Worm (Caenorhabditis elegans): Measurements from ENCODE around the gene F38A5.22.
A peak's percentile ranks its signal among the peaks of the same experiment; 100 is the strongest.

Gene F38A5.22

ce11 chrIV:6556624-6557368 lies 38.9 kb downstream of the F38A5.22 start, which contains the start of gene try-3 (continued):
- TF ChIP-seq lsy-2 (tag; optimal IDR thresholded peaks at IDR 0.05) (peak; percentile 44 to 70), nhr-12 (tag; optimal IDR thresholded peaks at IDR 0.05) (no peak), lin-11 (tag; optimal IDR thresholded peaks at IDR 0.05) (peak; percentile 56), nhr-11 (tag; optimal IDR thresholded peaks at IDR 0.05) (no peak), egl-27 (tag; optimal IDR thresholded peaks at IDR 0.05) (peak; percentile 21), Y55F3AM.14 (GFP tag; optimal IDR thresholded peaks at IDR 0.05) (peak; percentile 24), F13H6.1 (tag; optimal IDR thresholded peaks at IDR 0.05) (peak; percentile 61), ztf-4 (tag; optimal IDR thresholded peaks at IDR 0.05) (peak; percentile 34), sma-9 (GFP tag; optimal IDR thresholded peaks at IDR 0.05) (peak; percentile 70), sma-9 (tag; optimal IDR thresholded peaks at IDR 0.05) (no peak), ama-1 (optimal IDR thresholded peaks at IDR 0.05) (no peak), unc-55 (GFP tag; optimal IDR thresholded peaks at IDR 0.05) (peak; percentile 69), dmd-4 (tag; optimal IDR thresholded peaks at IDR 0.05) (no peak)

ce11 chrIV:6555388-6556330 lies 40.1 kb downstream of the F38A5.22 start, which contains the start of gene paqr-1:
Gene paqr-1, minus strand, starts transcription at chrIV:6555438.
- TF ChIP-seq Y55F3AM.14 (GFP tag; optimal IDR thresholded peaks at IDR 0.05) (no peak), unc-55 (GFP tag; optimal IDR thresholded peaks at IDR 0.05) (peak; percentile 84), mdl-1 (tag; optimal IDR thresholded peaks at IDR 0.05) (peak in 1 of 2 experiments; percentile 40), fos-1 (tag; optimal IDR thresholded peaks at IDR 0.05) (peak; percentile 14), lsy-2 (tag; optimal IDR thresholded peaks at IDR 0.05) (peak in 1 of 2 experiments; percentile 51), aly-2 (tag; optimal IDR thresholded peaks at IDR 0.05) (no peak), lin-11 (tag; optimal IDR thresholded peaks at IDR 0.05) (no peak), blmp-1 (tag; optimal IDR thresholded peaks at IDR 0.05; ENCODE audit: insufficient read depth) (peak; percentile 64), ztf-4 (tag; optimal IDR thresholded peaks at IDR 0.05) (no peak), snpc-4 (tag; optimal IDR thresholded peaks at IDR 0.05) (no peak), sma-9 (GFP tag; optimal IDR thresholded peaks at IDR 0.05) (peak; percentile 88), sma-9 (tag; optimal IDR thresholded peaks at IDR 0.05) (no peak), crh-2 (tag; optimal IDR thresholded peaks at IDR 0.05) (peak; percentile 14), nhr-77 (tag; optimal IDR thresholded peaks at IDR 0.05) (no peak), alr-1 (tag; optimal IDR thresholded peaks at IDR 0.05) (no peak), gmeb-1 (tag; optimal IDR thresholded peaks at IDR 0.05) (peak; percentile 36), nhr-129 (tag; optimal IDR thresholded peaks at IDR 0.05) (peak; percentile 31), C34F6.9 (tag; optimal IDR thresholded peaks at IDR 0.05) (peak; percentile 53), nhr-23 (tag; optimal IDR thresholded peaks at IDR 0.05) (no peak), nhr-11 (tag; optimal IDR thresholded peaks at IDR 0.05) (no peak), elt-1 (tag; optimal IDR thresholded peaks at IDR 0.05) (no peak)

- TF ChIP-seq nhr-129 (tag; optimal IDR thresholded peaks at IDR 0.05) (peak; percentile 7), ama-1 (optimal IDR thresholded peaks at IDR 0.05) (no peak), crh-2 (tag; optimal IDR thresholded peaks at IDR 0.05) (peak; percentile 47), gmeb-1 (tag; optimal IDR thresholded peaks at IDR 0.05) (peak; percentile 23), mdl-1 (tag; optimal IDR thresholded peaks at IDR 0.05) (no peak), nhr-23 (tag; optimal IDR thresholded peaks at IDR 0.05) (no peak), Y55F3AM.14 (GFP tag; optimal IDR thresholded peaks at IDR 0.05) (no peak), nhr-25 (tag; optimal IDR thresholded peaks at IDR 0.05) (no peak), unc-39 (tag; optimal IDR thresholded peaks at IDR 0.05) (no peak), sma-3 (GFP tag; optimal IDR thresholded peaks at IDR 0.05) (peak; percentile 26), elt-3 (tag; optimal IDR thresholded peaks at IDR 0.05) (no peak), fos-1 (tag; optimal IDR thresholded peaks at IDR 0.05) (peak; percentile 97), lsy-2 (tag; optimal IDR thresholded peaks at IDR 0.05) (peak in 1 of 2 experiments; percentile 17), dmd-4 (tag; optimal IDR thresholded peaks at IDR 0.05) (no peak), C34F6.9 (tag; optimal IDR thresholded peaks at IDR 0.05) (no peak), sma-9 (GFP tag; optimal IDR thresholded peaks at IDR 0.05) (peak; percentile 83), sma-9 (tag; optimal IDR thresholded peaks at IDR 0.05) (no peak), nhr-21 (tag; optimal IDR thresholded peaks at IDR 0.05) (peak; percentile 15)
Measured at ce11 chrIV:6554865-6555264, 40.9 kb downstream of the F38A5.22 start.

- no peak for TF ChIP-seq egl-27 (tag; optimal IDR thresholded peaks at IDR 0.05)
- TF ChIP-seq nhr-6 (tag; optimal IDR thresholded peaks at IDR 0.05): no peak
- no peak for TF ChIP-seq ama-1 (optimal IDR thresholded peaks at IDR 0.05)
- no peak for TF ChIP-seq zag-1 (tag; optimal IDR thresholded peaks at IDR 0.05)
- TF ChIP-seq mdl-1 (tag; optimal IDR thresholded peaks at IDR 0.05): no peak
- TF ChIP-seq lin-13 (GFP tag; optimal IDR thresholded peaks at IDR 0.05): no peak
- no peak for TF ChIP-seq nhr-25 (tag; optimal IDR thresholded peaks at IDR 0.05)
- no peak for TF ChIP-seq blmp-1 (tag; optimal IDR thresholded peaks at IDR 0.05; ENCODE audit: insufficient read depth)
Measured at ce11 chrIV:6552036-6552435, 43.7 kb downstream of the F38A5.22 start.

Data from whole organism, L2 larva.